Worm (Caenorhabditis elegans) whole organism, L4 larva: Measurements from ENCODE around the gene arrd-1.
A peak's percentile ranks its signal among the peaks of the same experiment; 100 is the strongest.

Experiments
- F37D6.2 ChIP-seq: sonication (generic microtip); optimal IDR thresholded peaks from 2 replicates; lab custom pipeline; 2016; ENCODE audit warnings: mild to moderate bottlenecking, missing genetic modification characterization, missing compliant biosample characterization
- F44E2.7 ChIP-seq: fragments of 200-800 bp; sonication (Bioruptor generic); IDR thresholded peaks from 2 replicates; pipeline ENCODE4 v2.1.2; 2022; ENCODE audit warnings: missing genetic modification characterization, missing compliant biosample characterization
- F49E8.2 ChIP-seq: sonication (generic microtip); optimal IDR thresholded peaks from 2 replicates; lab custom pipeline; 2016; ENCODE audit warnings: missing compliant biosample characterization, mild to moderate bottlenecking, missing genetic modification characterization, borderline replicate concordance
- R02D3.7 ChIP-seq: fragments of 150-350 bp; sonication (generic microtip); optimal IDR thresholded peaks from 3 replicates; lab custom pipeline; 2014; ENCODE audit warnings: missing biosample characterization, missing genetic modification characterization
- T26A8.4 ChIP-seq: fragments of 200-800 bp; sonication (Bioruptor generic); IDR thresholded peaks from 2 replicates; pipeline ENCODE4 v1.3.6; 2022; ENCODE audit warnings: missing genetic modification characterization, missing compliant biosample characterization
- Y48G9A.11 ChIP-seq: fragments of 200-800 bp; sonication (Bioruptor generic); IDR thresholded peaks from 2 replicates; pipeline ENCODE4 v1.3.6; 2022; ENCODE audit warnings: missing genetic modification reagents, missing genetic modification characterization, missing compliant biosample characterization
- Y75B8A.6 ChIP-seq: fragments of 200-800 bp; sonication (Bioruptor generic); IDR thresholded peaks from 2 replicates; pipeline ENCODE4 v1.3.6; 2022; ENCODE audit warnings: missing genetic modification reagents, missing genetic modification characterization, missing compliant biosample characterization
- ZK337.2 ChIP-seq: fragments of 200-800 bp; sonication (Bioruptor generic); IDR thresholded peaks from 2 replicates; pipeline ENCODE4 v1.3.6; 2022; ENCODE audit warnings: missing genetic modification reagents, missing genetic modification characterization, missing compliant biosample characterization
- aha-1 ChIP-seq: fragments of 150-350 bp; peaks from one replicate; lab custom pipeline; 2014; ENCODE audit warnings: missing biosample characterization, missing genetic modification characterization
- ceh-20 ChIP-seq: fragments of 200-800 bp; sonication (Bioruptor generic); IDR thresholded peaks from 2 replicates; pipeline ENCODE4 v1.3.6; 2022; ENCODE audit warnings: missing genetic modification reagents, missing genetic modification characterization, missing compliant biosample characterization
- ceh-28 ChIP-seq: fragments of 150-350 bp; optimal IDR thresholded peaks from 2 replicates; lab custom pipeline; 2014; ENCODE audit warnings: missing biosample characterization, missing genetic modification reagents, missing genetic modification characterization
- ceh-82 ChIP-seq: sonication (generic microtip); optimal IDR thresholded peaks from 2 replicates; lab custom pipeline; 2017; ENCODE audit warnings: missing biosample characterization, missing genetic modification characterization
- ces-1 ChIP-seq: fragments of 150-350 bp; sonication (generic microtip); optimal IDR thresholded peaks from 4 replicates; lab custom pipeline; 2014; ENCODE audit warnings: missing biosample characterization, missing genetic modification reagents, missing genetic modification characterization
- daf-16 ChIP-seq, 3 experiments: sonication (generic microtip); optimal IDR thresholded peaks; 2 replicates each; lab custom pipeline; 2016 to 2017; ENCODE audit warnings: missing genetic modification characterization in 3 of 3, missing genetic modification reagents in 3 of 3, mild to moderate bottlenecking in 2 of 3, missing compliant biosample characterization in 2 of 3, missing biosample characterization in 1 of 3, moderate library complexity in 1 of 3
- daf-19 ChIP-seq: fragments of 200-800 bp; sonication (Bioruptor generic); conservative IDR thresholded peaks from 2 replicates; pipeline ENCODE4 v1.3.6; 2022; ENCODE audit warnings: missing genetic modification characterization, missing compliant biosample characterization
- dmd-8 ChIP-seq: fragments of 200-800 bp; sonication (Bioruptor generic); IDR thresholded peaks from 2 replicates; pipeline ENCODE4 v1.3.6; 2022; ENCODE audit warnings: missing genetic modification characterization, missing compliant biosample characterization
- dmd-9 ChIP-seq: fragments of 200-800 bp; sonication (Bioruptor generic); IDR thresholded peaks from 2 replicates; pipeline ENCODE4 v1.3.6; 2022; ENCODE audit warnings: missing genetic modification reagents, missing genetic modification characterization, missing compliant biosample characterization
- dpl-1 ChIP-seq: fragments of 150-350 bp; optimal IDR thresholded peaks from 2 replicates; lab custom pipeline; 2014; ENCODE audit warnings: missing biosample characterization, missing genetic modification reagents, missing genetic modification characterization
- duxl-1 ChIP-seq: sonication (generic microtip); optimal IDR thresholded peaks from 2 replicates; lab custom pipeline; 2016; ENCODE audit warnings: mild to moderate bottlenecking, missing genetic modification characterization, moderate library complexity, missing compliant biosample characterization; ENCODE audit not compliant: poor library complexity
- dve-1 ChIP-seq: sonication (generic microtip); optimal IDR thresholded peaks from 2 replicates; lab custom pipeline; 2017; ENCODE audit warnings: antibody characterized with exemption, mild to moderate bottlenecking, missing genetic modification characterization, missing compliant biosample characterization; ENCODE audit not compliant: insufficient read depth
- egl-27 ChIP-seq: sonication (generic microtip); optimal IDR thresholded peaks from 3 replicates; lab custom pipeline; 2017; ENCODE audit warnings: missing biosample characterization, missing genetic modification reagents, missing genetic modification characterization
- fos-1 ChIP-seq: fragments of 150-350 bp; optimal IDR thresholded peaks from 2 replicates; lab custom pipeline; 2014; ENCODE audit warnings: missing biosample characterization, missing genetic modification characterization
- lin-15B ChIP-seq: fragments of 150-350 bp; sonication (generic microtip); optimal IDR thresholded peaks from 3 replicates; lab custom pipeline; 2014; ENCODE audit warnings: missing biosample characterization, missing genetic modification characterization
- lin-38 ChIP-seq: fragments of 200-800 bp; sonication (Bioruptor generic); IDR thresholded peaks from 2 replicates; pipeline ENCODE4 v1.3.6; 2022; ENCODE audit warnings: missing genetic modification reagents, missing genetic modification characterization, missing compliant biosample characterization
- lir-3 ChIP-seq: sonication (generic microtip); optimal IDR thresholded peaks from 2 replicates; lab custom pipeline; 2016; ENCODE audit warnings: mild to moderate bottlenecking, missing genetic modification characterization, missing compliant biosample characterization
- madf-9 ChIP-seq: fragments of 200-800 bp; sonication (Bioruptor generic); conservative IDR thresholded peaks from 2 replicates; pipeline ENCODE4 v1.3.6; 2022; ENCODE audit warnings: missing genetic modification reagents, missing genetic modification characterization, missing compliant biosample characterization
- mes-2 ChIP-seq: sonication (generic microtip); optimal IDR thresholded peaks from 2 replicates; lab custom pipeline; 2016; ENCODE audit warnings: missing genotype, mild to moderate bottlenecking, missing genetic modification characterization, missing compliant biosample characterization; ENCODE audit not compliant: poor library complexity, severe bottlenecking
- nhr-25 ChIP-seq: sonication (generic microtip); optimal IDR thresholded peaks from 2 replicates; lab custom pipeline; 2017; ENCODE audit warnings: missing genetic modification characterization, mild to moderate bottlenecking, missing compliant biosample characterization, antibody characterized with exemption, moderate library complexity, borderline replicate concordance; ENCODE audit not compliant: insufficient read depth
- pha-4 ChIP-seq, 2 experiments: fragments of 150-350 bp in 1 of 2; fragments of 200-800 bp in 1 of 2; sonication (Bioruptor generic) in 1 of 2; IDR thresholded peaks in 1 of 2; optimal IDR thresholded peaks in 1 of 2; 2 replicates each; pipeline versions ENCODE4 v1.3.6 to Lab custom; 2014 to 2022; ENCODE audit warnings: missing genetic modification characterization in 2 of 2, missing genetic modification reagents in 2 of 2, missing biosample characterization in 1 of 2, missing compliant biosample characterization in 1 of 2
- set-16 ChIP-seq: fragments of 200-800 bp; sonication (Bioruptor generic); IDR thresholded peaks from 2 replicates; pipeline ENCODE4 v1.3.6; 2022; ENCODE audit warnings: missing genetic modification reagents, missing genetic modification characterization, missing compliant biosample characterization
- snpc-1.2 ChIP-seq: fragments of 200-800 bp; sonication (Bioruptor generic); IDR thresholded peaks from 2 replicates; pipeline ENCODE4 v1.3.6; 2022; ENCODE audit warnings: missing genetic modification reagents, missing genetic modification characterization, missing compliant biosample characterization
- snpc-4 ChIP-seq: fragments of 150-350 bp; optimal IDR thresholded peaks from 2 replicates; lab custom pipeline; 2014; ENCODE audit warnings: missing biosample characterization, missing genetic modification characterization
- tra-1 ChIP-seq: fragments of 200-800 bp; sonication (Bioruptor generic); IDR thresholded peaks from 2 replicates; pipeline ENCODE4 v1.3.6; 2022; ENCODE audit warnings: missing genetic modification reagents, missing genetic modification characterization, missing compliant biosample characterization
- vab-7 ChIP-seq: fragments of 200-800 bp; sonication (Bioruptor generic); IDR thresholded peaks from 2 replicates; pipeline ENCODE4 v1.3.6; 2022; ENCODE audit warnings: missing genetic modification reagents, missing genetic modification characterization, missing compliant biosample characterization

arrd-1 gene

DNA sequence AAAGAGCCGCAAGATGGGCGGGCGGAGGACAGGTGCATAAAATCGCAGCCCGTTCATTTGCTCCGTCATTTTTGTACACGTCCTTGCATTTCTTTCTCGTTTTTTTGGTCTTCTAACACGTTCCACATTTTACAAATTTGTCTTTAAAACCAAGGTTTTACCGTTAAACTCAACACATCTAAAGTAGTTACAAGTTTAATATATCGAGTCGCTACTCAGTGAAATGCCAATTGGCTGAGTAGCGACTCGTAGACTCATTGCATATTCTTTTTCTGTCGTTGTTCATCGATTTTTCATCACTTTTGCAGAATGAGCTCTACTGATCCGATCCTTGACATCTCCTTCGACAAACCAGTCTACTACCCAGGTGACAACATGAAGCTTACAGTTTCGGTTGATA lies at the start of gene arrd-1:
Gene arrd-1 (plus strand): TSS at position 301 of the 400 bp plus-strand sequence.
- TF ChIP-seq vab-7, result no peak
- TF ChIP-seq Y75B8A.6 (GFP tag; lab: Robert Waterston, UW), result no peak
- TF ChIP-seq ceh-82 (tag; lab: Kevin White, UChicago), result no peak
- TF ChIP-seq madf-9 (GFP tag; lab: Robert Waterston, UW), result no peak
- TF ChIP-seq dpl-1 (GFP tag; lab: Kevin White, UChicago), result no peak
- TF ChIP-seq lin-15B (tag; lab: Kevin White, UChicago), result no peak
- no peak for TF ChIP-seq F44E2.7 (GFP tag; lab: Robert Waterston, UW)
- TF ChIP-seq aha-1 (tag; lab: Kevin White, UChicago), result no peak
- TF ChIP-seq egl-27 (tag; lab: Kevin White, UChicago), result no peak
- no peak for TF ChIP-seq lir-3 (tag; lab: Kevin White, UChicago)
- no peak for TF ChIP-seq R02D3.7 (tag; lab: Kevin White, UChicago)
- no peak for TF ChIP-seq fos-1 (tag; lab: Kevin White, UChicago)

DNA sequence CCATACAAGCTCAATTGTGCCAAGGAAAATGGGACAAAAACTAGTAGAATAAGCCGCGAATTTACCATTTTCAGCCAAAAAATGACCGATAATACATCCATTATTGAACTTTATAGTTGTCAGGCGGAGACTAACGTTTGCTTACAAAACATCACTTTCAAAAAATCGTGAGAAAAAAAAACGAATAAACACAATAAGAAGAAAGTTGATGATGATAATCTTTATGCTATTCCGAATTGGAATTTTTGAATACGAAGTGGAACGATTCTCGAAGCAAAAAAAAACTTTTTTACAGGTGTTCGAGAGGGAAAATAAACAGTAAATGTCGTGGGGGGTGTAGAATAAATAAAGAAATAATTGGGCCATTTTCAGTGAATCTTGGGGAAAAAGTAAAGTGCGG lies 49.7 kb upstream of the arrd-1 start, which contains the start of gene W08F4.7:
Gene W08F4.7 (minus strand): TSS at position 101 of the 400 bp plus-strand sequence.
- TF ChIP-seq lin-38 (GFP tag; lab: Robert Waterston, UW) (peak; percentile 52), dve-1 (tag; lab: Kevin White, UChicago) (no peak), daf-16 (GFP tag; optimal IDR thresholded peaks at IDR 0.05; lab: Kevin White, UChicago) (no peak), daf-16 (tag; optimal IDR thresholded peaks at IDR 0.05; lab: Kevin White, UChicago) (peak; percentile 0)

- TF ChIP-seq Y75B8A.6 (GFP tag; lab: Robert Waterston, UW) (no peak), F37D6.2 (tag; lab: Kevin White, UChicago) (no peak), ZK337.2 (GFP tag; lab: Robert Waterston, UW) (no peak), set-16 (GFP tag; lab: Robert Waterston, UW) (peak; percentile 77), dmd-9 (GFP tag; lab: Robert Waterston, UW) (0 out of 2 replicates have a peak, but pooled peaks have one; percentile 26), lin-38 (GFP tag; lab: Robert Waterston, UW) (0 out of 2 replicates have a peak, but pooled peaks have one; percentile 2), snpc-4 (tag; lab: Kevin White, UChicago) (no peak)
Measured at ce11 chrII:578803-579202, 48.5 kb upstream of the arrd-1 start.

- TF ChIP-seq Y48G9A.11 (GFP tag; lab: Robert Waterston, UW) (peak; percentile 43; the same call in 1 of the 2 replicates), mes-2 (tag; lab: Kevin White, UChicago) (peak; percentile 51), lin-38 (GFP tag; lab: Robert Waterston, UW) (peak; percentile 60), nhr-25 (no peak), dpl-1 (GFP tag; lab: Kevin White, UChicago) (peak; percentile 8)
Measured at ce11 chrII:580189-580643, 47.1 kb upstream of the arrd-1 start, which contains the start of the genes cdc-37 and W08F4.3. Gene cdc-37, minus strand, starts transcription at chrII:580593. Gene W08F4.3, plus strand, starts transcription at chrII:580602.

ce11 chrII:581983-582382 lies 45.3 kb upstream of the arrd-1 start:
- no peak for TF ChIP-seq ceh-20 (GFP tag; lab: Robert Waterston, UW)
- no peak for TF ChIP-seq daf-19 (GFP tag; lab: Robert Waterston, UW)
- TF ChIP-seq duxl-1 (tag; lab: Kevin White, UChicago), result peak; percentile 24
- peak; percentile 46 for TF ChIP-seq F49E8.2
- no peak for TF ChIP-seq pha-4 (GFP tag; IDR thresholded peaks at IDR 0.05; lab: Robert Waterston, UW)
- TF ChIP-seq pha-4 (tag; optimal IDR thresholded peaks at IDR 0.05; lab: Kevin White, UChicago), result no peak
- no peak for TF ChIP-seq ceh-28 (tag; lab: Kevin White, UChicago)
- no peak for TF ChIP-seq dmd-9 (GFP tag; lab: Robert Waterston, UW)
- 0 out of 2 replicates have a peak, but pooled peaks have one; percentile 39 for TF ChIP-seq snpc-1.2 (GFP tag; lab: Robert Waterston, UW)
- no peak for TF ChIP-seq T26A8.4 (GFP tag; lab: Robert Waterston, UW)
- TF ChIP-seq F37D6.2 (tag; lab: Kevin White, UChicago), result no peak
- no peak for TF ChIP-seq ces-1 (GFP tag; lab: Kevin White, UChicago)
- peak; percentile 41 for TF ChIP-seq lin-38 (GFP tag; lab: Robert Waterston, UW)
- TF ChIP-seq dmd-8 (GFP tag; lab: Robert Waterston, UW), result peak; percentile 63; the same call in 1 of the 2 replicates
- no peak for TF ChIP-seq tra-1 (GFP tag; lab: Robert Waterston, UW)
